Worm (Caenorhabditis elegans): ENCODE results near the gene rpl-15.

DNA sequence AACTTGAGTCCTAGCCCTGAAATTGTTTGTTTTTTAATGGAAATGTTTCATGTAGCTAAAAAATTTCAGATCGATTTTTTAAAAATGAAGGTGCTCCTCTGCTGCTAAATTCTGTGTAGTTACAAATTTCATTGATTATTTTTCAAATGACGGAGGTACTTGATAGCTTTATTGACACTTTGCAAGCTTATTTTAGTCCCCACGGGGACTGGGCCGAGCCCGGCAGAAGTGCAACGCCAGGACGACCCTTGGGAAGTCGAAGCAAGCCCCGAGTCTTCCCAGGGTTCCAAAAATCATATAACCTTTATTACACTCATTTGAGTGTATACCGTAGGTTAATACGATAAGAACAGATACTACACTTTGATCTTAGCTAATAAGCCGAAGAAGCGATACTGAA lies 30.5 kb downstream of the rpl-15 start:
- no peak for TF ChIP-seq ama-1 (optimal IDR thresholded peaks at IDR 0.05)
- no peak for TF ChIP-seq pha-4 (tag; optimal IDR thresholded peaks at IDR 0.05)
- TF ChIP-seq elt-1 (tag; optimal IDR thresholded peaks at IDR 0.05): no peak
- no peak for TF ChIP-seq ztf-4 (tag; optimal IDR thresholded peaks at IDR 0.05)
- no peak for TF ChIP-seq nhr-77 (tag; optimal IDR thresholded peaks at IDR 0.05)
- no peak for TF ChIP-seq fkh-10 (GFP tag; optimal IDR thresholded peaks at IDR 0.05)
